Worm (Caenorhabditis elegans): ENCODE results near the gene C55A6.4.
A peak's percentile ranks its signal among the peaks of the same experiment; 100 is the strongest.

The C55A6.4 gene

ce11 chrV:11470210-11470713, 47.4 kb downstream of the C55A6.4 start, which contains the start of gene aat-6 (continued):
- TF ChIP-seq nhr-6 (tag; optimal IDR thresholded peaks at IDR 0.05) (no peak), spr-1 (tag; optimal IDR thresholded peaks at IDR 0.05) (no peak), nhr-41 (GFP tag; IDR thresholded peaks at IDR 0.05) (0 out of 2 replicates have a peak, but pooled peaks have one; percentile 32), lim-7 (GFP tag; IDR thresholded peaks at IDR 0.05) (no peak), tra-1 (GFP tag; IDR thresholded peaks at IDR 0.05) (peak; percentile 82; the same call in 1 of the 2 replicates), unc-62 (GFP tag; optimal IDR thresholded peaks at IDR 0.05 in 1 of 2) (no peak), unc-62 (tag; optimal IDR thresholded peaks at IDR 0.05) (no peak), D1046.2 (GFP tag; IDR thresholded peaks at IDR 0.05) (no peak), lin-29 (GFP tag; IDR thresholded peaks at IDR 0.05) (no peak), lin-38 (GFP tag; IDR thresholded peaks at IDR 0.05) (no peak)

Data from whole organism, L4 larva.